Fruit fly (Drosophila melanogaster): ENCODE measurements around the gene CG14397.
A peak's percentile ranks its signal among the peaks of the same experiment; 100 is the strongest.

Gene CG14397

dm6 chr2L:21108759-21109282, 17.8 kb downstream of the CG14397 start:
- TF ChIP-seq woc (GFP tag; optimal IDR thresholded peaks at IDR 0.05) (no peak), Dfd (GFP tag; optimal IDR thresholded peaks at IDR 0.05) (no peak), usp (GFP tag; optimal IDR thresholded peaks at IDR 0.05) (no peak), dmrt93B (GFP tag; optimal IDR thresholded peaks at IDR 0.05) (no peak), HLH106 (tag; optimal IDR thresholded peaks at IDR 0.05) (no peak), sage (GFP tag; optimal IDR thresholded peaks at IDR 0.05) (no peak), Jra (GFP tag; optimal IDR thresholded peaks at IDR 0.05) (no peak), CrebA (GFP tag; optimal IDR thresholded peaks at IDR 0.05; ENCODE audit: borderline replicate concordance) (no peak), ey (GFP tag; optimal IDR thresholded peaks at IDR 0.05) (no peak), sv (GFP tag; optimal IDR thresholded peaks at IDR 0.05) (peak; percentile 53), pan (optimal IDR thresholded peaks at IDR 0.05) (no peak), CG32264 (GFP tag; optimal IDR thresholded peaks at IDR 0.05) (no peak), Sp1 (GFP tag; optimal IDR thresholded peaks at IDR 0.05) (peak; percentile 37), Rel (GFP tag; optimal IDR thresholded peaks at IDR 0.05) (no peak), Rel (tag; optimal IDR thresholded peaks at IDR 0.05) (no peak), psq (GFP tag; optimal IDR thresholded peaks at IDR 0.05) (no peak), Vsx2 (GFP tag; optimal IDR thresholded peaks at IDR 0.05; ENCODE audit: partially characterized antibody) (no peak), dsf (GFP tag; optimal IDR thresholded peaks at IDR 0.05; ENCODE audit: borderline replicate concordance) (no peak), lola (GFP tag; optimal IDR thresholded peaks at IDR 0.05) (no peak), jim (GFP tag; optimal IDR thresholded peaks at IDR 0.05) (no peak), Abd-B (GFP tag; optimal IDR thresholded peaks at IDR 0.05) (no peak), br (GFP tag; optimal IDR thresholded peaks at IDR 0.05) (peak; percentile 20), Hr78 (GFP tag; optimal IDR thresholded peaks at IDR 0.05) (no peak), foxo (GFP tag; optimal IDR thresholded peaks at IDR 0.05) (no peak), Myc (optimal IDR thresholded peaks at IDR 0.05) (no peak), Dif (GFP tag; optimal IDR thresholded peaks at IDR 0.05; ENCODE audit: partially characterized antibody) (no peak), CG9705 (GFP tag; optimal IDR thresholded peaks at IDR 0.05) (no peak), N (GFP tag; optimal IDR thresholded peaks at IDR 0.05) (no peak), dl (GFP tag; optimal IDR thresholded peaks at IDR 0.05; ENCODE audit: insufficient read depth in 1 of 2, partially characterized antibody in 2 of 2) (no peak), rgr (GFP tag; optimal IDR thresholded peaks at IDR 0.05) (peak; percentile 26), GATAd (GFP tag; optimal IDR thresholded peaks at IDR 0.05) (no peak), tai (GFP tag; optimal IDR thresholded peaks at IDR 0.05) (no peak), Hr83 (GFP tag; optimal IDR thresholded peaks at IDR 0.05; ENCODE audit: poor library complexity, severe bottlenecking) (no peak), brk (GFP tag; optimal IDR thresholded peaks at IDR 0.05) (no peak), h (GFP tag; optimal IDR thresholded peaks at IDR 0.05) (peak; percentile 31), Mio (GFP tag; optimal IDR thresholded peaks at IDR 0.05) (no peak), Hnf4 (GFP tag; optimal IDR thresholded peaks at IDR 0.05) (no peak), OdsH (GFP tag; optimal IDR thresholded peaks at IDR 0.05) (no peak), fru (GFP tag; optimal IDR thresholded peaks at IDR 0.05) (peak; percentile 40)

- TF ChIP-seq N (GFP tag; optimal IDR thresholded peaks at IDR 0.05), result no peak
- no peak for TF ChIP-seq HLH106 (tag; optimal IDR thresholded peaks at IDR 0.05)
- no peak for TF ChIP-seq CG32264 (GFP tag; optimal IDR thresholded peaks at IDR 0.05)
- TF ChIP-seq CrebA (GFP tag; optimal IDR thresholded peaks at IDR 0.05; ENCODE audit: borderline replicate concordance), result no peak
- TF ChIP-seq brk (GFP tag; optimal IDR thresholded peaks at IDR 0.05), result no peak
- no peak for TF ChIP-seq usp (GFP tag; optimal IDR thresholded peaks at IDR 0.05)
- no peak for TF ChIP-seq Mio (GFP tag; optimal IDR thresholded peaks at IDR 0.05)
- TF ChIP-seq Hr78 (GFP tag; optimal IDR thresholded peaks at IDR 0.05), result no peak
- no peak for TF ChIP-seq pan (optimal IDR thresholded peaks at IDR 0.05)
- TF ChIP-seq tai (GFP tag; optimal IDR thresholded peaks at IDR 0.05), result no peak
- no peak for TF ChIP-seq Vsx2 (GFP tag; optimal IDR thresholded peaks at IDR 0.05; ENCODE audit: partially characterized antibody)
- no peak for TF ChIP-seq Hnf4 (GFP tag; optimal IDR thresholded peaks at IDR 0.05)
- no peak for TF ChIP-seq Myc (optimal IDR thresholded peaks at IDR 0.05)
- TF ChIP-seq Jra (GFP tag; optimal IDR thresholded peaks at IDR 0.05), result no peak
- no peak for TF ChIP-seq OdsH (GFP tag; optimal IDR thresholded peaks at IDR 0.05)
- no peak for TF ChIP-seq CG9705 (GFP tag; optimal IDR thresholded peaks at IDR 0.05)
- TF ChIP-seq psq (GFP tag; optimal IDR thresholded peaks at IDR 0.05), result no peak
- TF ChIP-seq Sp1 (GFP tag; optimal IDR thresholded peaks at IDR 0.05), result no peak
Measured at dm6 chr2L:21109680-21110079, 18.7 kb downstream of the CG14397 start.
